Worm (Caenorhabditis elegans) whole organism, young adult: ENCODE measurements around the gene W04E12.3.

Source experiments
- him-1 ChIP-seq: sonication (generic microtip); optimal IDR thresholded peaks from 2 replicates; lab custom pipeline; 2016; ENCODE audit warnings: missing genotype, missing genetic modification reagents, missing genetic modification characterization, missing compliant biosample characterization
- snpc-4 ChIP-seq, 5 experiments: fragments of 150-350 bp in 1 of 5; sonication (generic microtip) in 4 of 5; optimal IDR thresholded peaks; 2 replicates each; lab custom pipeline; 2014 to 2018; ENCODE audit warnings: missing genetic modification characterization in 5 of 5, missing biosample characterization in 3 of 5, antibody characterized with exemption in 2 of 5, mild to moderate bottlenecking in 2 of 5, missing compliant biosample characterization in 2 of 5, missing genotype in 2 of 5, moderate library complexity in 2 of 5, missing genetic modification reagents in 1 of 5
- ztf-25 ChIP-seq: fragments of 200-800 bp; sonication (Bioruptor generic); IDR thresholded peaks from 2 replicates; pipeline ENCODE4 v1.3.6; 2022; ENCODE audit warnings: missing genetic modification reagents, missing genetic modification characterization, missing compliant biosample characterization

- no peak for TF ChIP-seq snpc-4 (GFP tag; optimal IDR thresholded peaks at IDR 0.05; lab: Kevin White, UChicago)
- TF ChIP-seq snpc-4 (tag; optimal IDR thresholded peaks at IDR 0.05; lab: Kevin White, UChicago) = no peak
- TF ChIP-seq ztf-25 (GFP tag; lab: Robert Waterston, UW) = no peak
- no peak for TF ChIP-seq him-1 (tag; lab: Kevin White, UChicago)
Measured at ce11 chrV:19771660-19772059, 29.9 kb downstream of the W04E12.3 start, which contains the start of gene M162.15.
